Worm (Caenorhabditis elegans) whole organism, midembryonic: ENCODE measurements around the gene Y82E9BR.9.

Experiments
- T22C8.4 ChIP-seq: fragments of 200-800 bp; sonication (Bioruptor generic); IDR thresholded peaks from 2 replicates; pipeline ENCODE4 v1.3.6; 2022; ENCODE audit warnings: missing genetic modification characterization, missing compliant biosample characterization
- cog-1 ChIP-seq: sonication (generic microtip); optimal IDR thresholded peaks from 2 replicates; lab custom pipeline; 2016; ENCODE audit warnings: missing genetic modification characterization, missing compliant biosample characterization
- flt-1 ChIP-seq: fragments of 200-800 bp; sonication (Bioruptor generic); IDR thresholded peaks from 2 replicates; pipeline ENCODE4 v1.3.6; 2022; ENCODE audit warnings: missing genetic modification characterization, missing compliant biosample characterization
- klf-2 ChIP-seq: fragments of 200-800 bp; sonication (Bioruptor generic); conservative IDR thresholded peaks from 2 replicates; pipeline ENCODE4 v1.3.6; 2022; ENCODE audit warnings: missing genetic modification reagents, missing genetic modification characterization, missing compliant biosample characterization
- med-1 ChIP-seq: sonication (generic microtip); optimal IDR thresholded peaks from 2 replicates; lab custom pipeline; 2017; ENCODE audit warnings: missing genetic modification characterization, mild to moderate bottlenecking, missing compliant biosample characterization, antibody characterized with exemption, missing genetic modification reagents; ENCODE audit not compliant: insufficient read depth
- ref-1 ChIP-seq: fragments of 200-800 bp; sonication (Bioruptor generic); conservative IDR thresholded peaks from 2 replicates; pipeline ENCODE4 v1.3.6; 2022; ENCODE audit warnings: missing genetic modification reagents, missing genetic modification characterization, missing compliant biosample characterization
- tab-1 ChIP-seq: fragments of 200-800 bp; sonication (Bioruptor generic); IDR thresholded peaks from 2 replicates; pipeline ENCODE4 v1.3.6; 2022; ENCODE audit warnings: missing genetic modification characterization, missing compliant biosample characterization

DNA sequence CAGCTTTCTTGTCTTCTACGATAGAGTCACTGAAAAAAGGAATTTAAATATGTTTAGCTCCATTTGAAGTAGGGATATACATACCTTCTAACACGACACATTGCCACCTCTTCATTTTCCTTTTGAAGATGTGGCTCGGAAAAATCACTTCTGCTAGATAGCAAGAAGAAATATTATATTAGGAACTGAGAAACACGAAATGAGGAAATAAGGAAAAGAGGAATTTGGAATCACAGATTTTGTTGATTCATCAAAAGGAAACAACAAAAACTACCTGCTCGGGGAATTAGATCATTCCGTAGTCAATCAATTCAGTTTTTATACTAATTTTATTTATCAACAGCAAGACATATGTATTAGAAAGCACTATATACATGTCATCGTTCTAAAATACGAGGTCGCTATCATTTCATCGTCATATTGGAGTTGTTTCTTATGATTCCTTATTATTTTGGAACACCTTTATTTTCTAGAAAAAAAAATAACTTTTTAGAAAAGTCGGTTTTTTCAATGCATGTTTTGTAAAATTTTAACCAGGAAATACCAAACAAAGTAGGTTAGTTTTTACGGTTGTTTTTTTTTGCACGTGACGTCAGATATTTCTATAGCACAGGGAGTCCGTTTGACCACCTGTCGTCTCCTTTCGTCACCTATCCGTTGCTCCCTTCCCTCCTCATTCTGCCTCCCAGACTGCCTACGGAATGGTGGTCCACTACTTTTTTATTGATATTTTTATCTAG, 21.1 kb upstream of the Y82E9BR.9 start, which contains the start of the genes pals-21 and Y82E9BR.6:
- TF ChIP-seq tab-1 (GFP tag; lab: Robert Waterston, UW) = no peak
- no peak for TF ChIP-seq flt-1 (GFP tag; lab: Robert Waterston, UW)
- TF ChIP-seq med-1 (GFP tag; lab: Kevin White, UChicago) = no peak
- no peak for TF ChIP-seq cog-1 (tag; lab: Kevin White, UChicago)
- no peak for TF ChIP-seq ref-1
- no peak for TF ChIP-seq T22C8.4 (GFP tag; lab: Robert Waterston, UW)
- TF ChIP-seq klf-2 (GFP tag; lab: Robert Waterston, UW) = no peak
